Worm (Caenorhabditis elegans): ENCODE data around the gene T04C12.33.

The T04C12.33 gene

DNA sequence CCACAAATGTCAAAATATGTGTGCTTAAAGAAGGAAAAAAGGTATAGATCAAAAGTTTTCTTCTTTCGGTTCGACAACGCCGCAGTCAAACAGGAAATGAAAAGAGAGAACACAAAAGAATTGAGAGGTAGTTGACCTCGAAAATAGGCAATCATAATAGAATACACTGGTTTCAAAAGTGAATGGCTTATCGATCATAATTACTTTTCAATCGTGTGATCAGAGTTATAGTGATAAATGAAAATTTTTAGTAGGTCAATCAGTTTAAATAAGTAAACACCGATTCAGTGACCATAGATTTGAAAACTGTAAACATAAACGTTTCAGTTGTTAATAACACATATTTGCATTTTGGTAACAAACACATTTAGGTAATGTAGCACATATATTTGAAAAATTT, 18.4 kb downstream of the T04C12.33 start:
- no peak for TF ChIP-seq unc-55 (GFP tag; optimal IDR thresholded peaks at IDR 0.05)
- no peak for TF ChIP-seq aly-2 (tag; optimal IDR thresholded peaks at IDR 0.05)
- TF ChIP-seq ama-1 (optimal IDR thresholded peaks at IDR 0.05) = no peak
- peak; percentile 17 for TF ChIP-seq fos-1 (tag; optimal IDR thresholded peaks at IDR 0.05)
- TF ChIP-seq nhr-25 (tag; optimal IDR thresholded peaks at IDR 0.05) = peak; percentile 75
- TF ChIP-seq unc-39 (tag; optimal IDR thresholded peaks at IDR 0.05) = no peak
- TF ChIP-seq nhr-12 (tag; optimal IDR thresholded peaks at IDR 0.05) = no peak
- TF ChIP-seq sma-3 (GFP tag; optimal IDR thresholded peaks at IDR 0.05) = peak; percentile 7
- TF ChIP-seq blmp-1 (tag; optimal IDR thresholded peaks at IDR 0.05; ENCODE audit: insufficient read depth) = peak; percentile 81
- peak; percentile 22 for TF ChIP-seq crh-2 (tag; optimal IDR thresholded peaks at IDR 0.05)
- TF ChIP-seq nhr-21 (tag; optimal IDR thresholded peaks at IDR 0.05) = peak; percentile 12
- TF ChIP-seq ztf-11 (tag; optimal IDR thresholded peaks at IDR 0.05) = no peak
- no peak for TF ChIP-seq F13H6.1 (tag; optimal IDR thresholded peaks at IDR 0.05)

DNA sequence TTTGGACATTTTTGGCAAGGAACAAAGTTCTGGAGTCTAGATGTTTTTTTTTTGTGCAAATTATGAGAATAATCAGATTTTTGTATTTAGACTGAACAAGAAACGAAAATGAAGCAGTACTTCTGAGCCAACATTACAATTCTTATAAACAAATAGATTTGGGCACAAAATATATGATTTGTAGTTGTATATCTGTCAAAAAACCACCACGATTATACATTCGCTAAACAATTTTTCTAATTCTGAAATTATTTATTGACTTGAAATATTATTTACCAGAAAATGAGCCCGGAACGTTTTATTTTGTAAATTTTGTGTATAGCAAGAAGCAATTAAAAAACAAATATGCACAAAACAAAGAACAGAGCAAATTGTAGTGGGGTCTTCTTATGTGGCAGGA, 19.4 kb downstream of the T04C12.33 start:
- TF ChIP-seq ztf-11 (tag; optimal IDR thresholded peaks at IDR 0.05) (no peak), lin-39 (tag; optimal IDR thresholded peaks at IDR 0.05) (no peak), ceh-82 (tag; optimal IDR thresholded peaks at IDR 0.05) (no peak), zag-1 (tag; optimal IDR thresholded peaks at IDR 0.05) (no peak)

DNA sequence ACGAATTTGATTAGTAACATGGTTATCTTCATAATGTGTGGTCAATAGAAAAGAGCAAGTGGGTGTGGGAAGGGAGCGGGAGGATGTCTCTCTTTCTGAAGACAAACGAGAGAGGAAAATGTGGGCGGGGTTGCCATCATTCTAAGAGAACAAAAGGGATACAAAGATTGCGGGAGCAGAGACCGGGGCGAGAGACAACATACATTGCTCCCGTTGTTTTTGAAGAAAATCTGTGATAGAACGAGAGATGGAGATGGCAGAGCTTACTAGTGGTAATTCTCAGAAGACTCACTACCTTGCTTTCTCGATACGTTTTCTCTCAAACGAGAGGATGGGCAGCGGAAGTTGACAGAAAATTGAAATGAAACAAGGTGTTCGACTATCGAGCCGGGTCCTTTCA, 21.3 kb downstream of the T04C12.33 start:
- TF ChIP-seq R02D3.7 (tag; optimal IDR thresholded peaks at IDR 0.05) = no peak
- no peak for TF ChIP-seq zag-1 (tag; optimal IDR thresholded peaks at IDR 0.05)
- no peak for TF ChIP-seq aly-2 (tag; optimal IDR thresholded peaks at IDR 0.05)
- no peak for TF ChIP-seq lin-13 (GFP tag; optimal IDR thresholded peaks at IDR 0.05)
- TF ChIP-seq nhr-129 (tag; optimal IDR thresholded peaks at IDR 0.05) = peak; percentile 20
- TF ChIP-seq F13H6.1 (tag; optimal IDR thresholded peaks at IDR 0.05) = no peak
- no peak for TF ChIP-seq gmeb-1 (tag; optimal IDR thresholded peaks at IDR 0.05)
- peak; percentile 25 for TF ChIP-seq sma-9 (GFP tag; optimal IDR thresholded peaks at IDR 0.05)
- no peak for TF ChIP-seq sma-9 (tag; optimal IDR thresholded peaks at IDR 0.05)
- TF ChIP-seq crh-2 (tag; optimal IDR thresholded peaks at IDR 0.05) = no peak
- TF ChIP-seq ztf-1 (GFP tag; conservative IDR thresholded peaks at IDR 0.05) = no peak
- TF ChIP-seq lsy-2 (tag; optimal IDR thresholded peaks at IDR 0.05) = no peak
- TF ChIP-seq nhr-6 (tag; optimal IDR thresholded peaks at IDR 0.05) = no peak

DNA sequence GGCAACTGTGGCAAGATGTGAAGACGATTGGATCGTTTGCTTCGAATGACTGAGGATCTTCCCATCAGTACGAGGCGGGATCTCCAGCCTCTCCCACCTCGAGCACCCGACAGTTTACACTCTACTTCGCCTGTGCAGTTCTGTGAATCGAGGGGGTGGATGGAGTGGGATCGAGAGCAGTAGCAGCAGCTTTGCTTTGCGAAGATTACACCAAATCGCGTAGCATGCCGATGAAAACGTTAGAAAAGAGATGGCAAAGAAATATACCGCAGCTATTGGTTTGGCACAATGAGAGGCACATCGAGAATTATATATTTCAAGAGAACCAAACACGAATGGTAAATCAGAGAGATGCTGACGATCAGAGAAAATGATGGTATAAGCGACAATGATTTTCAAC, 22.4 kb downstream of the T04C12.33 start, which contains the start of gene act-3:
act-3 (minus strand) TSS at position 51 of the 400 bp plus-strand sequence.
- TF ChIP-seq F13H6.1 (tag; optimal IDR thresholded peaks at IDR 0.05) = peak; percentile 44
- TF ChIP-seq elt-3 (tag; optimal IDR thresholded peaks at IDR 0.05) = no peak
- TF ChIP-seq nhr-6 (tag; optimal IDR thresholded peaks at IDR 0.05) = no peak
- peak; percentile 39 for TF ChIP-seq nhr-129 (tag; optimal IDR thresholded peaks at IDR 0.05)
- peak; percentile 16 for TF ChIP-seq sma-9 (GFP tag; optimal IDR thresholded peaks at IDR 0.05)
- no peak for TF ChIP-seq sma-9 (tag; optimal IDR thresholded peaks at IDR 0.05)
- no peak for TF ChIP-seq nhr-23 (tag; optimal IDR thresholded peaks at IDR 0.05)

DNA sequence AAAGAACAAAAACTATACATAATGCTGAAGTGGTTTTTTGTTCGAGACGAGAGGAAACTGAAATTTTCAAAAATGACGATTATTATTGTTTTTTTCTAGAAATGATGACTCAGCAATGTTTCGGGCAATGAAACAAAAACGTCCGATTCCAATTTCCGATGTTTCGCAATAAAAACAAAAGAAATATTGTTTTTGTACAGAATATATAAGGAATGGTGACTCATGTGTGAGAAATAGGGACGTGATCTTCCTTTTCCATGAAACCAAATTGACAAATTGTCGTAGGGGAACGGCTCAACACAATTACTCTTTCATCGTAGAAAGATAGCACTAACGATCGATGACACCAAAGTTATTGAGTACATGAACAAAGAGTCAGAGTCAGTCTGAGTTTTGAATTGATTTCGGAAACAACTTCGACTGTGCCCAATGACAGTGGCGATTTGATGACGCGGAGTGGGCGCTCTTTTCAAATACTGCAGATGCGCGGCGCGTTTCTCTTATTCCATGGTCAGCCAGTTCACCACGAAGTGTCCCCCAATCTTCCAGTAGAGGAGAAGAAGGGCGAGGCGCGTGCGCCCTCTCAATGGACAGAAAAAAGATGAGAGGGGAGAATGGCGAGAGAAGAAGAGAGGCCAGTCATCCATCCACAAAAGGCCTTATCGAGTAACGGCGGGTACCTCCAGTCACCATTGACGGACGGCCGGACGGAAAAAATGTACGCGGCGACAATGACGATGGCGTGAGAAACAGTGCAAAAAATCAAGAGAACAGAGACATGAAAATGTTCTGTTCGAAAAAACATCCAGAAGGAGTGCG, 23.4 kb downstream of the T04C12.33 start:
- peak; percentile 41 for TF ChIP-seq fos-1 (tag; optimal IDR thresholded peaks at IDR 0.05)
- TF ChIP-seq nhr-23 (tag; optimal IDR thresholded peaks at IDR 0.05) = no peak
- peak; percentile 22 for TF ChIP-seq nhr-25 (tag; optimal IDR thresholded peaks at IDR 0.05)
- no peak for TF ChIP-seq ztf-1 (GFP tag; conservative IDR thresholded peaks at IDR 0.05)
- no peak for TF ChIP-seq ceh-82 (tag; optimal IDR thresholded peaks at IDR 0.05)
- peak; percentile 31 for TF ChIP-seq nhr-129 (tag; optimal IDR thresholded peaks at IDR 0.05)
- no peak for TF ChIP-seq nhr-10 (tag; optimal IDR thresholded peaks at IDR 0.05)
- TF ChIP-seq mab-5 (tag; optimal IDR thresholded peaks at IDR 0.05) = no peak
- TF ChIP-seq F13H6.1 (tag; optimal IDR thresholded peaks at IDR 0.05) = peak; percentile 10
- TF ChIP-seq aly-2 (tag; optimal IDR thresholded peaks at IDR 0.05) = no peak
- TF ChIP-seq nhr-21 (tag; optimal IDR thresholded peaks at IDR 0.05) = peak; percentile 4
- TF ChIP-seq unc-55 (GFP tag; optimal IDR thresholded peaks at IDR 0.05) = peak; percentile 12
- peak; percentile 41 to 51 for TF ChIP-seq mdl-1 (tag; optimal IDR thresholded peaks at IDR 0.05)

DNA sequence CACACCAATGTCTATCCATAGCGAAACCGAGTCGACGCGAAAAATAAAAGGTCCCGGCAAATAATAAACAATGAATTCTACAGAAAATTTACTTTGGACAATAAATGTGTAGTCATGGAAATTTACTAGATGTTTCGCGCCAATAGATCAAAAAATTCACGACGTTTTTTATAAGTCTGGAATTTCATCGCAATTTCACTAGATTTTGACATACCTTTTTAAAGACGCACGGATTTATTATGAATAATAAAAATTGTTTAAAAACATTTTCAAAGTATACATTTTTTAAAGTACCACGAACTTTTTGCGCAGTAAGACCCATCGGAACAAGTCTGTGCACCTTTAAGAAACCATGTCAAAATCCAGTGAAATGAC, 24.0 kb downstream of the T04C12.33 start:
- no peak for TF ChIP-seq blmp-1 (tag; optimal IDR thresholded peaks at IDR 0.05; ENCODE audit: insufficient read depth)
- TF ChIP-seq sma-3 (GFP tag; optimal IDR thresholded peaks at IDR 0.05) = peak; percentile 15
- TF ChIP-seq sem-4 (tag; optimal IDR thresholded peaks at IDR 0.05) = peak; percentile 41

All from whole organism, L2 larva.